Worm (Caenorhabditis elegans) whole organism, mixed stage, embryonic: ENCODE data around the gene F31F7.1.

ENCODE experiments used
- M03D4.4 ChIP-seq: sonication (generic microtip); optimal IDR thresholded peaks from 2 replicates; lab custom pipeline; 2017; ENCODE audit warnings: mild to moderate bottlenecking, missing genetic modification characterization, missing compliant biosample characterization
- bed-3 ChIP-seq: fragments of 200-800 bp; sonication (Bioruptor generic); optimal IDR thresholded peaks from 3 replicates; lab custom pipeline; 2018; ENCODE audit warnings: mild to moderate bottlenecking, missing genetic modification characterization, moderate library complexity, missing compliant biosample characterization
- ceh-39 ChIP-seq: fragments of 150-350 bp; optimal IDR thresholded peaks from 2 replicates; lab custom pipeline; 2014; ENCODE audit warnings: missing biosample characterization, missing genetic modification characterization
- ceh-43 ChIP-seq: fragments of 200-800 bp; sonication (Bioruptor generic); optimal IDR thresholded peaks from 2 replicates; lab custom pipeline; 2018; ENCODE audit warnings: mild to moderate bottlenecking, missing genetic modification characterization, moderate library complexity, missing compliant biosample characterization
- ceh-83 ChIP-seq: fragments of 200-800 bp; sonication (Bioruptor generic); optimal IDR thresholded peaks from 2 replicates; lab custom pipeline; 2018; ENCODE audit warnings: mild to moderate bottlenecking, missing genetic modification characterization, missing compliant biosample characterization
- ces-1 ChIP-seq: fragments of 150-350 bp; optimal IDR thresholded peaks from 2 replicates; lab custom pipeline; 2014; ENCODE audit warnings: missing biosample characterization, missing genetic modification reagents, missing genetic modification characterization
- cnd-1 ChIP-seq: fragments of 200-800 bp; sonication (Bioruptor generic); optimal IDR thresholded peaks from 2 replicates; lab custom pipeline; 2018; ENCODE audit warnings: mild to moderate bottlenecking, missing genetic modification characterization, missing compliant biosample characterization
- drap-1 ChIP-seq: fragments of 200-800 bp; sonication (Bioruptor generic); optimal IDR thresholded peaks from 3 replicates; lab custom pipeline; 2018; ENCODE audit warnings: mild to moderate bottlenecking, missing genetic modification characterization, missing compliant biosample characterization
- elt-1 ChIP-seq: sonication (generic microtip); optimal IDR thresholded peaks from 2 replicates; lab custom pipeline; 2017; ENCODE audit warnings: missing genetic modification characterization, mild to moderate bottlenecking, missing compliant biosample characterization, antibody characterized with exemption, moderate library complexity, borderline replicate concordance; ENCODE audit not compliant: insufficient read depth
- elt-3 ChIP-seq: fragments of 150-350 bp; optimal IDR thresholded peaks from 2 replicates; lab custom pipeline; 2014; ENCODE audit warnings: missing biosample characterization, missing genetic modification characterization
- flh-1 ChIP-seq: fragments of 200-800 bp; sonication (Bioruptor generic); optimal IDR thresholded peaks from 2 replicates; lab custom pipeline; 2018; ENCODE audit warnings: mild to moderate bottlenecking, missing genetic modification characterization, moderate library complexity, missing compliant biosample characterization
- ham-2 ChIP-seq: fragments of 200-800 bp; sonication (Bioruptor generic); optimal IDR thresholded peaks from 2 replicates; lab custom pipeline; 2018; ENCODE audit warnings: mild to moderate bottlenecking, missing genetic modification characterization, missing compliant biosample characterization
- lin-13 ChIP-seq: fragments of 150-350 bp; optimal IDR thresholded peaks from 2 replicates; lab custom pipeline; 2014; ENCODE audit warnings: missing biosample characterization, missing genetic modification characterization
- lin-32 ChIP-seq: fragments of 200-800 bp; sonication (Bioruptor generic); optimal IDR thresholded peaks from 2 replicates; lab custom pipeline; 2018; ENCODE audit warnings: mild to moderate bottlenecking, missing genetic modification characterization, missing compliant biosample characterization
- lsy-2 ChIP-seq: fragments of 150-350 bp; optimal IDR thresholded peaks from 2 replicates; lab custom pipeline; 2014; ENCODE audit warnings: missing biosample characterization, missing genetic modification characterization
- mab-5 ChIP-seq: fragments of 150-350 bp; optimal IDR thresholded peaks from 2 replicates; lab custom pipeline; 2014; ENCODE audit warnings: missing biosample characterization, missing genetic modification characterization
- mls-2 ChIP-seq: sonication (generic microtip); optimal IDR thresholded peaks from 2 replicates; lab custom pipeline; 2016; ENCODE audit warnings: mild to moderate bottlenecking, missing genetic modification characterization, moderate library complexity, missing compliant biosample characterization
- nhr-12 ChIP-seq: fragments of 150-350 bp; optimal IDR thresholded peaks from 2 replicates; lab custom pipeline; 2014; ENCODE audit warnings: missing biosample characterization, missing genetic modification characterization
- nhr-2 ChIP-seq: fragments of 150-350 bp; optimal IDR thresholded peaks from 2 replicates; lab custom pipeline; 2014; ENCODE audit warnings: missing biosample characterization, missing genetic modification characterization
- nhr-237 ChIP-seq: fragments of 150-350 bp; optimal IDR thresholded peaks from 2 replicates; lab custom pipeline; 2014; ENCODE audit warnings: missing biosample characterization, missing genetic modification characterization
- nhr-28 ChIP-seq: fragments of 150-350 bp; optimal IDR thresholded peaks from 2 replicates; lab custom pipeline; 2014; ENCODE audit warnings: missing biosample characterization, missing genetic modification characterization
- nhr-76 ChIP-seq: sonication (generic microtip); optimal IDR thresholded peaks from 2 replicates; lab custom pipeline; 2017; ENCODE audit warnings: missing biosample characterization, missing genetic modification characterization
- sem-2 ChIP-seq: fragments of 200-800 bp; sonication (Bioruptor generic); optimal IDR thresholded peaks from 2 replicates; lab custom pipeline; 2018; ENCODE audit warnings: mild to moderate bottlenecking, missing genetic modification characterization, missing compliant biosample characterization
- snpc-4 ChIP-seq: fragments of 150-350 bp; optimal IDR thresholded peaks from 2 replicates; lab custom pipeline; 2014; ENCODE audit warnings: missing biosample characterization, missing genetic modification characterization
- sptf-1 ChIP-seq: sonication (generic microtip); optimal IDR thresholded peaks from 2 replicates; lab custom pipeline; 2017; ENCODE audit warnings: mild to moderate bottlenecking, missing genetic modification characterization, moderate library complexity, missing compliant biosample characterization
- tbx-8 ChIP-seq: fragments of 200-800 bp; sonication (Bioruptor generic); optimal IDR thresholded peaks from 2 replicates; lab custom pipeline; 2018; ENCODE audit warnings: mild to moderate bottlenecking, missing genetic modification characterization, moderate library complexity, missing compliant biosample characterization
- unc-120 ChIP-seq: sonication (generic microtip); optimal IDR thresholded peaks from 2 replicates; lab custom pipeline; 2017; ENCODE audit warnings: missing genetic modification characterization, missing compliant biosample characterization; ENCODE audit not compliant: poor library complexity, severe bottlenecking
- unc-39 ChIP-seq: fragments of 150-350 bp; optimal IDR thresholded peaks from 2 replicates; lab custom pipeline; 2014; ENCODE audit warnings: missing biosample characterization, missing genetic modification characterization
- unc-62 ChIP-seq: fragments of 150-350 bp; optimal IDR thresholded peaks from 2 replicates; lab custom pipeline; 2014; ENCODE audit warnings: missing biosample characterization, missing genetic modification reagents, missing genetic modification characterization
- zip-8 ChIP-seq: fragments of 150-350 bp; optimal IDR thresholded peaks from 2 replicates; lab custom pipeline; 2014; ENCODE audit warnings: missing biosample characterization, missing genetic modification characterization
- ztf-11 ChIP-seq: fragments of 150-350 bp; optimal IDR thresholded peaks from 2 replicates; lab custom pipeline; 2014; ENCODE audit warnings: missing biosample characterization, missing genetic modification characterization

Gene F31F7.1

ce11 chrV:6228400-6228895 lies 47.8 kb upstream of the F31F7.1 start:
- TF ChIP-seq ces-1 (GFP tag; lab: Kevin White, UChicago) (peak; percentile 56), unc-62 (GFP tag; lab: Kevin White, UChicago) (peak; percentile 49), lsy-2 (tag; lab: Kevin White, UChicago) (peak; percentile 9), nhr-76 (tag; lab: Kevin White, UChicago) (no peak), nhr-237 (tag; lab: Kevin White, UChicago) (no peak), ztf-11 (peak; percentile 21), nhr-28 (tag; lab: Kevin White, UChicago) (no peak), ceh-43 (GFP tag; lab: Kevin White, UChicago) (no peak), ceh-83 (GFP tag; lab: Kevin White, UChicago) (peak; percentile 41), zip-8 (tag; lab: Kevin White, UChicago) (peak; percentile 85), snpc-4 (tag; lab: Kevin White, UChicago) (no peak), elt-1 (peak; percentile 43), nhr-2 (no peak), ceh-39 (tag; lab: Kevin White, UChicago) (no peak), mab-5 (tag; lab: Kevin White, UChicago) (no peak), lin-13 (tag; lab: Kevin White, UChicago) (peak; percentile 10), bed-3 (no peak), unc-39 (peak; percentile 84), sptf-1 (no peak), lin-32 (GFP tag; lab: Kevin White, UChicago) (no peak), elt-3 (tag; lab: Kevin White, UChicago) (no peak), ham-2 (no peak), tbx-8 (GFP tag; lab: Kevin White, UChicago) (no peak), sem-2 (no peak)

ce11 chrV:6228920-6229456 lies 47.3 kb upstream of the F31F7.1 start:
- TF ChIP-seq unc-62 (GFP tag; lab: Kevin White, UChicago) (no peak), elt-1 (no peak), snpc-4 (tag; lab: Kevin White, UChicago) (no peak), ceh-83 (GFP tag; lab: Kevin White, UChicago) (no peak), flh-1 (no peak), ceh-39 (tag; lab: Kevin White, UChicago) (no peak), sem-2 (no peak), drap-1 (GFP tag; lab: Kevin White, UChicago) (no peak), nhr-28 (tag; lab: Kevin White, UChicago) (no peak), M03D4.4 (tag; lab: Kevin White, UChicago) (no peak)

DNA sequence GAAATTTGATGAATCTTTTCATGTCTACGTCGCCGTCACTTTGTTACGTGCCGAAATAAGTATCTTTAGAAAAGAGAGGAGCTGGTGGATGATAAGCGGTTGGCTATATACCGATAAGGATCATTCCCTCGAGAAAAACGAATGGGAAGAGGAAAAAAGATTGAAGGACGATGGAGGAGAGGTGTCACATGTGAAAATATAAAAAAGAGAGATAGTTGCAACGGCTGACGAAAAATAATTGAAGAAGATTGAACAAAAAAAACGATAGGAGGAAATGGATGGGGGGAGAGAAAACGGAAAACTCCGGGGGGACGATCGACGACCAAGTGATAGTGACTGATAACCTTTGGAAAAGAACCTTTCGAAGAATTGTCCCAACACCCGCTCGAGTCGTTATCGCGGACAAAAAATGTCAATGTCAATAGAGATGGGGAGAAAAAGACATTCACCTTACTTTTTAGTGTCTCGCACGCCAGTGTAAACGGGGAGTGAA lies 46.7 kb upstream of the F31F7.1 start:
- TF ChIP-seq ces-1 (GFP tag; lab: Kevin White, UChicago) (no peak), elt-1 (peak; percentile 11), nhr-28 (tag; lab: Kevin White, UChicago) (no peak), lsy-2 (tag; lab: Kevin White, UChicago) (peak; percentile 2), cnd-1 (no peak), sem-2 (no peak), ceh-39 (tag; lab: Kevin White, UChicago) (no peak), unc-39 (no peak), lin-32 (GFP tag; lab: Kevin White, UChicago) (no peak), ham-2 (peak; percentile 72), zip-8 (tag; lab: Kevin White, UChicago) (no peak), nhr-12 (no peak), elt-3 (tag; lab: Kevin White, UChicago) (peak; percentile 57), unc-120 (tag; lab: Kevin White, UChicago) (peak; percentile 13)

ce11 chrV:6230629-6231229 lies 45.5 kb upstream of the F31F7.1 start:
- TF ChIP-seq ceh-43 (GFP tag; lab: Kevin White, UChicago) = peak; percentile 69
- no peak for TF ChIP-seq zip-8 (tag; lab: Kevin White, UChicago)
- TF ChIP-seq unc-62 (GFP tag; lab: Kevin White, UChicago) = no peak
- no peak for TF ChIP-seq ceh-39 (tag; lab: Kevin White, UChicago)
- peak; percentile 15 for TF ChIP-seq nhr-2
- TF ChIP-seq elt-3 (tag; lab: Kevin White, UChicago) = no peak
- TF ChIP-seq mls-2 (tag; lab: Kevin White, UChicago) = peak; percentile 35
- TF ChIP-seq ham-2 = no peak
- no peak for TF ChIP-seq bed-3
- no peak for TF ChIP-seq nhr-12
